Worm (Caenorhabditis elegans): ENCODE measurements around the gene pigc-1.

DNA sequence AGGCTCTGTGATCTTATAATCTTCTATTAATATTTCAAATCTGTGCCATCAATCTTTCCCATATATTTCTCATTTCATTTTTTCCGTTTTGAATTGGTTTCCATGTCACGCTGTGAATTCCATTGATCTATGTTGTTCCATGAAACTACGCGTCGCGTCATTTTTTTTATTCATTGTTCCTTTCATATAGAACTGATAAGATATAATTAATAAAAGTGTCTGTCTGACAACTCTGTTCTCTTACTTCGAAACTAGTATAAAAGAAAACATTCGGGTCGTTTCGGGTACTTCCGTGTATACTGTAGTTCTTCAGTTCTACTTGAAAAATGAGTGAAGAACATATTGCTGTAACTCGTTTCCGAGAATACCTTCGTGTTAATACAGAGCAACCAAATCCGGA lies 31.6 kb upstream of the pigc-1 start, which contains the start of gene C10C5.3:
- TF ChIP-seq klf-2 (GFP tag; conservative IDR thresholded peaks at IDR 0.05) (no peak), ztf-29 (GFP tag; IDR thresholded peaks at IDR 0.05) (no peak), ref-1 (GFP tag; conservative IDR thresholded peaks at IDR 0.05) (no peak), cog-1 (tag; optimal IDR thresholded peaks at IDR 0.05) (no peak), flt-1 (GFP tag; IDR thresholded peaks at IDR 0.05) (no peak)
